Worm (Caenorhabditis elegans) whole organism, L4/young adult: Measurements from ENCODE around the gene Y32H12A.1.

Source experiments
- W03F9.2 ChIP-seq: fragments of 150-350 bp; optimal IDR thresholded peaks from 2 replicates; lab custom pipeline; 2014; ENCODE audit warnings: missing biosample characterization, missing genetic modification characterization
- him-1 ChIP-seq: sonication (generic microtip); optimal IDR thresholded peaks from 2 replicates; lab custom pipeline; 2016; ENCODE audit warnings: missing genotype, missing genetic modification reagents, missing genetic modification characterization, missing compliant biosample characterization

DNA sequence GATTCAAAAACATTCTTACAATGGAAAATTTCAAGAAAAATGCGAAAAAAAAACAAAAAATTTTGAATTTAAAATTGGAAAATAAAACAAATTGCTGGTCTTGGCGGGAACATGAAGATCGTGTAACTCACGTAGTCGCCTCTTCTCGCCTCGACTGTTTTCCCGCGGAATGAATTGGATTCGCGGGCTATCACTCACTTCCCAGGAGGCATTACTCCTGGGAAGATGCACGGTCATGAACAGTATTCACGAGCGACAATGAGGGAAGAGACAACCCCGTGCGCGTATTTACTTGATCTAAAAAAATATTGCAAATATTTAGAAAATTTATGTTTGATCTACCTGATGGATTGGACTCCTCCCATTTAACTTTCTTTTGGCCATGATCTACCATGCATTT, 44.3 kb downstream of the Y32H12A.1 start:
- TF ChIP-seq him-1 (tag; lab: Kevin White, UChicago) (no peak), W03F9.2 (tag; lab: Kevin White, UChicago) (no peak)
